Worm (Caenorhabditis elegans): ENCODE results near the gene rep-1.

DNA sequence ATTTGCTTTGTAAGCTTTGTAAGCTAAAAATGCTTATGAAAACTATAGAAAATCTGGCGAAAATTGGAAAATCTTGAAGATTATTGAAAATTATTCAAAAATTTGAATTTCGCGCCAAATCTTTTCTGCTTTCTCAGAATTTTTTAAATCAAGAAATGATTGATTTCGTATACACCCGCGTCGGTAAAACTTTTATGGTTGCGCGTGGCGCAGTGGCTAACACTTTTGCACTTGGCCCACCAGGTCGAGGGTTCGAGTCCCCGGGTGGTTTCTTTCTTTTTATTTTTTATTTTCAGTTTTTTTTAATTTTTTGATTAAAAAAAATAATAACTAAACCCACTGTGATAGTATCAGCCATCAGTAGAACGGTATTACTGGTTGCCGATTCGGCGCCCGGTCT, 28.8 kb downstream of the rep-1 start:
- no peak for TF ChIP-seq lin-11 (tag; optimal IDR thresholded peaks at IDR 0.05)
- no peak for TF ChIP-seq nhr-11 (tag; optimal IDR thresholded peaks at IDR 0.05)
- TF ChIP-seq ceh-6 (GFP tag; optimal IDR thresholded peaks at IDR 0.05): no peak
- TF ChIP-seq unc-86 (tag; optimal IDR thresholded peaks at IDR 0.05): no peak
- no peak for TF ChIP-seq F13H6.1 (tag; optimal IDR thresholded peaks at IDR 0.05)
- TF ChIP-seq fkh-6 (tag; optimal IDR thresholded peaks at IDR 0.05): no peak
- no peak for TF ChIP-seq ahr-1 (tag; optimal IDR thresholded peaks at IDR 0.05)
- TF ChIP-seq ceh-48 (tag; optimal IDR thresholded peaks at IDR 0.05): no peak
- TF ChIP-seq ceh-22 (tag; optimal IDR thresholded peaks at IDR 0.05): no peak
- no peak for TF ChIP-seq elt-4 (tag; optimal IDR thresholded peaks at IDR 0.05)
- no peak for TF ChIP-seq pha-4 (tag; optimal IDR thresholded peaks at IDR 0.05)
- no peak for TF ChIP-seq ama-1 (optimal IDR thresholded peaks at IDR 0.05)

Data from whole organism, late embryonic.